Fruit fly (Drosophila melanogaster) whole organism, embryonic: ENCODE data around the gene Rad60.

ENCODE experiments used
- Abd-B ChIP-seq: fragments of 200-800 bp; sonication (Bioruptor generic); optimal IDR thresholded peaks from 2 replicates; lab custom pipeline; 2018; ENCODE audit warnings: missing biosample characterization, mild to moderate bottlenecking, missing genetic modification characterization, moderate library complexity
- Ada2b ChIP-seq: fragments of 200-800 bp; sonication (Bioruptor generic); IDR thresholded peaks from 2 replicates; pipeline ENCODE4 v1.3.6; 2022; ENCODE audit warnings: missing biosample characterization, missing genetic modification characterization
- Atf6 ChIP-seq: fragments of 200-800 bp; sonication (Bioruptor generic); IDR thresholded peaks from 2 replicates; pipeline ENCODE4 v1.3.6; 2022; ENCODE audit warnings: missing biosample characterization, missing genetic modification characterization
- B-H2 ChIP-seq: fragments of 200-800 bp; sonication (Bioruptor generic); optimal IDR thresholded peaks from 2 replicates; lab custom pipeline; 2018; ENCODE audit warnings: missing biosample characterization, mild to moderate bottlenecking, missing genetic modification characterization
- CG10431 ChIP-seq: fragments of 200-800 bp; sonication (Bioruptor generic); optimal IDR thresholded peaks from 3 replicates; lab custom pipeline; 2018; ENCODE audit warnings: missing biosample characterization, mild to moderate bottlenecking, missing genetic modification characterization
- CG11456 ChIP-seq: fragments of 200-800 bp; sonication (Bioruptor generic); IDR thresholded peaks from 3 replicates; pipeline ENCODE4 v1.3.6; 2022; ENCODE audit warnings: missing biosample characterization, missing genetic modification characterization
- CG11723 ChIP-seq: fragments of 200-800 bp; sonication (Bioruptor generic); optimal IDR thresholded peaks from 2 replicates; lab custom pipeline; 2017; ENCODE audit warnings: missing biosample characterization, mild to moderate bottlenecking, missing genetic modification characterization
- CG12155 ChIP-seq: fragments of 200-800 bp; sonication (Bioruptor generic); optimal IDR thresholded peaks from 3 replicates; lab custom pipeline; 2016; ENCODE audit warnings: missing biosample characterization, missing genetic modification characterization
- CG12769 ChIP-seq: fragments of 200-800 bp; sonication (Bioruptor generic); optimal IDR thresholded peaks from 2 replicates; lab custom pipeline; 2019; ENCODE audit warnings: missing biosample characterization, mild to moderate bottlenecking, missing genetic modification characterization, moderate library complexity
- CG13624 ChIP-seq: fragments of 200-800 bp; sonication (Bioruptor generic); optimal IDR thresholded peaks from 2 replicates; lab custom pipeline; 2016; ENCODE audit warnings: missing biosample characterization, missing genetic modification characterization
- CG14050 ChIP-seq: fragments of 200-800 bp; sonication (Bioruptor generic); IDR thresholded peaks from 3 replicates; pipeline ENCODE4 v1.3.6; 2022; ENCODE audit warnings: missing biosample characterization, missing genetic modification characterization
- CG14441 ChIP-seq: fragments of 200-800 bp; sonication (Bioruptor generic); IDR thresholded peaks from 2 replicates; pipeline ENCODE4 v1.3.6; 2022; ENCODE audit warnings: missing biosample characterization, missing genetic modification characterization
- CG17912 ChIP-seq: fragments of 200-800 bp; sonication (Bioruptor generic); optimal IDR thresholded peaks from 2 replicates; lab custom pipeline; 2018; ENCODE audit warnings: missing biosample characterization, mild to moderate bottlenecking, missing genetic modification characterization
- CG18011 ChIP-seq: fragments of 200-800 bp; sonication (Bioruptor generic); optimal IDR thresholded peaks from 2 replicates; lab custom pipeline; 2017; ENCODE audit warnings: missing biosample characterization, missing genetic modification characterization, mild to moderate bottlenecking, moderate library complexity, missing genotype
- CG2199 ChIP-seq: fragments of 200-800 bp; sonication (Bioruptor generic); IDR thresholded peaks from 3 replicates; pipeline ENCODE4 v1.3.6; 2022; ENCODE audit warnings: missing biosample characterization, missing genetic modification characterization
- CG32767 ChIP-seq: fragments of 200-800 bp; sonication (Bioruptor generic); IDR thresholded peaks from 2 replicates; pipeline ENCODE4 v1.3.6; 2022; ENCODE audit warnings: missing biosample characterization, missing genetic modification characterization
- CG33213 ChIP-seq: fragments of 200-800 bp; sonication (Bioruptor generic); optimal IDR thresholded peaks from 3 replicates; lab custom pipeline; 2016; ENCODE audit warnings: missing biosample characterization, missing genetic modification characterization
- CG42726 ChIP-seq: fragments of 200-800 bp; sonication (Bioruptor generic); IDR thresholded peaks from 2 replicates; pipeline ENCODE4 v1.3.6; 2022; ENCODE audit warnings: missing biosample characterization, missing genetic modification characterization; ENCODE audit not compliant: partially characterized antibody
- CG4854 ChIP-seq: fragments of 200-800 bp; sonication (Bioruptor generic); optimal IDR thresholded peaks from 2 replicates; lab custom pipeline; 2016; ENCODE audit warnings: missing biosample characterization, missing genetic modification characterization, inconsistent platforms
- CG5180 ChIP-seq: fragments of 200-800 bp; sonication (Bioruptor generic); optimal IDR thresholded peaks from 3 replicates; lab custom pipeline; 2017; ENCODE audit warnings: missing biosample characterization, missing genetic modification characterization, mild to moderate bottlenecking, moderate library complexity, missing genetic modification reagents
- CG6791 ChIP-seq: fragments of 200-800 bp; sonication (Bioruptor generic); IDR thresholded peaks from 3 replicates; pipeline ENCODE4 v1.3.6; 2022; ENCODE audit warnings: missing biosample characterization, missing genetic modification characterization; ENCODE audit not compliant: partially characterized antibody
- CG7271 ChIP-seq: fragments of 200-800 bp; sonication (Bioruptor generic); optimal IDR thresholded peaks from 2 replicates; lab custom pipeline; 2018; ENCODE audit warnings: missing biosample characterization, mild to moderate bottlenecking, missing genetic modification characterization, moderate library complexity
- CG8924 ChIP-seq: fragments of 200-800 bp; optimal IDR thresholded peaks from 3 replicates; lab custom pipeline; 2019; ENCODE audit warnings: missing biosample characterization, mild to moderate bottlenecking, missing genetic modification characterization, moderate library complexity
- CG8944 ChIP-seq: fragments of 200-800 bp; sonication (Bioruptor generic); optimal IDR thresholded peaks from 3 replicates; lab custom pipeline; 2016; ENCODE audit warnings: missing biosample characterization, missing genetic modification characterization
- CG9609 ChIP-seq: fragments of 200-800 bp; sonication (Bioruptor generic); optimal IDR thresholded peaks from 3 replicates; lab custom pipeline; 2016; ENCODE audit warnings: missing biosample characterization, missing genetic modification characterization
- CkIIα-i1 ChIP-seq: fragments of 200-800 bp; sonication (Bioruptor generic); IDR thresholded peaks from 2 replicates; pipeline ENCODE4 v1.3.6; 2022; ENCODE audit warnings: missing biosample characterization, missing genetic modification characterization
- CoRest ChIP-seq: fragments of 200-800 bp; sonication (Bioruptor generic); optimal IDR thresholded peaks from 3 replicates; lab custom pipeline; 2018; ENCODE audit warnings: missing biosample characterization, mild to moderate bottlenecking, missing genetic modification characterization, moderate library complexity
- D19A ChIP-seq: fragments of 200-800 bp; optimal IDR thresholded peaks from 3 replicates; lab custom pipeline; 2019; ENCODE audit warnings: missing biosample characterization, mild to moderate bottlenecking, missing genetic modification characterization, moderate library complexity
- Dp ChIP-seq: fragments of 200-800 bp; sonication (Bioruptor generic); optimal IDR thresholded peaks from 2 replicates; lab custom pipeline; 2018; ENCODE audit warnings: missing biosample characterization, mild to moderate bottlenecking, missing genetic modification characterization, moderate library complexity
- Dref ChIP-seq: fragments of 200-800 bp; sonication (Bioruptor generic); IDR thresholded peaks from 2 replicates; pipeline ENCODE4 v1.3.6; 2022; ENCODE audit warnings: missing biosample characterization, missing genetic modification characterization
- HmgZ ChIP-seq: fragments of 200-800 bp; sonication (Bioruptor generic); optimal IDR thresholded peaks from 2 replicates; lab custom pipeline; 2018; ENCODE audit warnings: missing biosample characterization, mild to moderate bottlenecking, missing genetic modification characterization
- Lhr ChIP-seq: fragments of 200-800 bp; sonication (Bioruptor generic); optimal IDR thresholded peaks from 3 replicates; lab custom pipeline; 2017; ENCODE audit warnings: mild to moderate bottlenecking, missing biosample characterization, missing genetic modification reagents, missing genetic modification characterization
- NC2α ChIP-seq: fragments of 200-800 bp; sonication (Bioruptor generic); optimal IDR thresholded peaks from 2 replicates; lab custom pipeline; 2016; ENCODE audit warnings: missing biosample characterization, missing genetic modification characterization
- NFAT ChIP-seq: fragments of 200-800 bp; sonication (Bioruptor generic); IDR thresholded peaks from 2 replicates; pipeline ENCODE4 v1.3.6; 2022; ENCODE audit warnings: missing biosample characterization, missing genetic modification characterization
- Ptx1 ChIP-seq: fragments of 200-800 bp; sonication (Bioruptor generic); IDR thresholded peaks from 2 replicates; pipeline ENCODE4 v1.3.6; 2022; ENCODE audit warnings: missing biosample characterization, missing genetic modification characterization
- Six4 ChIP-seq: fragments of 200-800 bp; sonication (Bioruptor generic); optimal IDR thresholded peaks from 2 replicates; lab custom pipeline; 2016; ENCODE audit warnings: missing biosample characterization, missing genetic modification characterization
- Taf1 ChIP-seq: fragments of 200-800 bp; sonication (Bioruptor generic); IDR thresholded peaks from 2 replicates; pipeline ENCODE4 v1.3.6; 2022; ENCODE audit warnings: missing biosample characterization, missing genetic modification characterization
- br ChIP-seq: fragments of >200 bp; optimal IDR thresholded peaks from 2 replicates; lab custom pipeline; 2017
- chif ChIP-seq, 2 experiments: fragments of 200-800 bp; sonication (Bioruptor generic); optimal IDR thresholded peaks; 3 replicates each; lab custom pipeline; 2016; ENCODE audit warnings: missing biosample characterization in 2 of 2, missing genetic modification characterization in 2 of 2
- dm ChIP-seq: fragments of 200-800 bp; sonication (Bioruptor generic); optimal IDR thresholded peaks from 3 replicates; lab custom pipeline; 2016; ENCODE audit warnings: missing biosample characterization, missing genetic modification characterization
- dmrt11E ChIP-seq: fragments of 200-800 bp; sonication (Bioruptor generic); optimal IDR thresholded peaks from 3 replicates; lab custom pipeline; 2018; ENCODE audit warnings: missing biosample characterization, mild to moderate bottlenecking, missing genetic modification characterization, moderate library complexity
- dysf ChIP-seq: fragments of 200-800 bp; sonication (Bioruptor generic); IDR thresholded peaks from 3 replicates; pipeline ENCODE4 v1.3.6; 2022; ENCODE audit warnings: missing biosample characterization, missing genetic modification characterization
- gro ChIP-seq: fragments of 200-800 bp; sonication (Bioruptor generic); optimal IDR thresholded peaks from 2 replicates; lab custom pipeline; 2016; ENCODE audit warnings: missing biosample characterization, missing genetic modification characterization
- gt ChIP-seq: fragments of 200-800 bp; sonication (Bioruptor generic); IDR thresholded peaks from 2 replicates; pipeline ENCODE4 v1.3.6; 2022; ENCODE audit warnings: missing biosample characterization, missing genetic modification characterization
- kay ChIP-seq: fragments of 200-800 bp; sonication (Bioruptor generic); optimal IDR thresholded peaks from 2 replicates; lab custom pipeline; 2016; ENCODE audit warnings: missing biosample characterization, missing genetic modification characterization
- klu ChIP-seq: fragments of 200-800 bp; sonication (Bioruptor generic); IDR thresholded peaks from 2 replicates; pipeline ENCODE4 v1.3.6; 2022; ENCODE audit warnings: missing biosample characterization, missing genetic modification characterization
- shn ChIP-seq: fragments of 200-800 bp; sonication (Bioruptor generic); optimal IDR thresholded peaks from 3 replicates; lab custom pipeline; 2016; ENCODE audit warnings: missing biosample characterization, missing genetic modification characterization
- so ChIP-seq: fragments of 200-800 bp; sonication (Bioruptor generic); IDR thresholded peaks from 3 replicates; pipeline ENCODE4 v1.3.6; 2022; ENCODE audit warnings: missing biosample characterization, missing genetic modification characterization
- sob ChIP-seq: fragments of 200-800 bp; sonication (Bioruptor generic); IDR thresholded peaks from 2 replicates; pipeline ENCODE4 v1.3.6; 2022; ENCODE audit warnings: missing biosample characterization, missing genetic modification characterization
- tup ChIP-seq: fragments of 200-800 bp; sonication (Bioruptor generic); optimal IDR thresholded peaks from 2 replicates; lab custom pipeline; 2016; ENCODE audit warnings: missing biosample characterization, mild to moderate bottlenecking, missing genetic modification characterization, moderate library complexity
- wor ChIP-seq: fragments of 200-800 bp; sonication (Bioruptor generic); IDR thresholded peaks from 2 replicates; pipeline ENCODE4 v1.3.6; 2022; ENCODE audit warnings: missing biosample characterization, missing genetic modification characterization

The Rad60 gene

DNA sequence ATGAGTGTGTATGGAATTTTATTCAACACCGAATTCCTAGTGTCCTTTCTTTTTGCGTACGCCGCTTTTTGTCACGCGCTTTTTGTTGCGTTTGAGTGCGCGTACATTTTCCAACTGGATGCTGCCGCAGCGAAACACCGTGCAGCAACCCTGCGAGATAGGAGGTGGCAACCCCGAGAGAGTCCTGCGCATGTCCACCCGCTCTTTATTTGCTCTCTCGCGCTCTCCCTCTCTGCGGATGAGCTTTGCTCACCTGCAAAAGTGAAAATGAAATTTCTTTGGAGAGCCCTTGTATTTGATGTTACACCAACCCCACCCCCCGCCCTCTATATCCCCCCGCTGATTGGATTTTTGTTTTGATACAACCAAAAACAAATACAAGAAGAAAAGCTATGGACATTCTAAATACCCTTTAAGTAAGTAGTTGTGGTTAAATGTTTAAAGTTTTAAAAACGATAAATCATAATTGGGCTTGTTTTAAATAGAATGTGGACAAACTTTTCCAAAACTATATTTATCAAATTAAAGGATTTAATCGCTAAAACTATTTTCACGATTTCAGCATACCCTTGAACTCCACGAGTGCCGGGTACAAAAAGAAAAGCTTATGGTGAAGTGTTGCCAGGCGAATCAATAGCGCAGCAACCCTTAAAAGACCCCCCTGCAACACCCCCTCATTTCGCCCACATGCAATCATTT lies 11.2 kb downstream of the Rad60 start (continued):
- TF ChIP-seq CG2199 (GFP tag; lab: Robert Waterston, UW) (no peak), HmgZ (tag; lab: Kevin White, UChicago) (no peak), Dp (GFP tag; lab: Kevin White, UChicago) (no peak), CG4854 (GFP tag; lab: Kevin White, UChicago) (peak; percentile 15), NFAT (GFP tag; lab: Robert Waterston, UW) (no peak), dmrt11E (tag; lab: Kevin White, UChicago) (no peak), CG6791 (GFP tag; lab: Robert Waterston, UW) (no peak), gro (GFP tag; lab: Kevin White, UChicago) (peak; percentile 19), Ada2b (GFP tag; lab: Robert Waterston, UW) (peak; percentile 75), CG13624 (peak; percentile 63), CG8944 (GFP tag; lab: Kevin White, UChicago) (peak; percentile 32), chif (GFP tag; optimal IDR thresholded peaks at IDR 0.05; lab: Kevin White, UChicago) (peak; percentile 2 to 27), CG18011 (GFP tag; lab: Kevin White, UChicago) (no peak), CG5180 (GFP tag; lab: Kevin White, UChicago) (peak; percentile 20), wor (peak; percentile 56; the same call in 1 of the 2 replicates), CG12155 (GFP tag; lab: Kevin White, UChicago) (no peak), CG17912 (GFP tag; lab: Kevin White, UChicago) (no peak), CG10431 (GFP tag; lab: Kevin White, UChicago) (no peak), Taf1 (GFP tag; lab: Robert Waterston, UW) (peak; percentile 37; the same call in 1 of the 2 replicates), CkIIα-i1 (GFP tag; lab: Robert Waterston, UW) (no peak), D19A (tag; lab: Kevin White, UChicago) (peak; percentile 70), CG33213 (GFP tag; lab: Kevin White, UChicago) (peak; percentile 35), B-H2 (GFP tag; lab: Kevin White, UChicago) (no peak), Six4 (peak; percentile 28), dm (GFP tag; lab: Kevin White, UChicago) (no peak), Atf6 (GFP tag; lab: Robert Waterston, UW) (peak; percentile 78), CG7271 (tag; lab: Kevin White, UChicago) (no peak), CG11723 (no peak), tup (GFP tag; lab: Kevin White, UChicago) (peak; percentile 19), gt (GFP tag; lab: Robert Waterston, UW) (no peak), NC2α (GFP tag; lab: Kevin White, UChicago) (no peak), CG14050 (GFP tag; lab: Robert Waterston, UW) (peak; percentile 48), CG12769 (tag; lab: Kevin White, UChicago) (no peak), CoRest (tag; lab: Kevin White, UChicago) (peak; percentile 54), CG9609 (GFP tag; lab: Kevin White, UChicago) (peak; percentile 26), CG14441 (GFP tag; lab: Robert Waterston, UW) (peak; percentile 51), Abd-B (peak; percentile 50), dysf (GFP tag; lab: Robert Waterston, UW) (peak; percentile 83), Dref (GFP tag; lab: Robert Waterston, UW) (no peak), Lhr (GFP tag; lab: Kevin White, UChicago) (no peak), sob (GFP tag; lab: Robert Waterston, UW) (peak; percentile 66), shn (no peak), kay (GFP tag; lab: Kevin White, UChicago) (peak; percentile 30), br (lab: Kevin White, UChicago) (no peak), klu (GFP tag; lab: Robert Waterston, UW) (no peak), so (GFP tag; lab: Robert Waterston, UW) (peak; percentile 72; the same call in 2 of the 3 replicates), Ptx1 (GFP tag; lab: Robert Waterston, UW) (peak; percentile 78), CG11456 (GFP tag; lab: Robert Waterston, UW) (0 out of 3 replicates have a peak, but pooled peaks have one; percentile 10), CG32767 (GFP tag; lab: Robert Waterston, UW) (peak; percentile 56), CG42726 (GFP tag; lab: Robert Waterston, UW) (no peak), CG8924 (peak; percentile 84)
